Fruit fly (Drosophila melanogaster): ENCODE results near the gene Taf10b.

Gene Taf10b

dm6 chr2L:2748480-2749143 lies 19.0 kb downstream of the Taf10b start (continued):
- TF ChIP-seq her (GFP tag; optimal IDR thresholded peaks at IDR 0.05) (peak; percentile 78), CG10979 (tag; optimal IDR thresholded peaks at IDR 0.05) (peak; percentile 81), nerfin-2 (GFP tag; IDR thresholded peaks at IDR 0.05; ENCODE audit: partially characterized antibody) (0 out of 2 replicates have a peak, but pooled peaks have one; percentile 47), CG13296 (GFP tag; optimal IDR thresholded peaks at IDR 0.05) (peak; percentile 89), pfk (GFP tag; optimal IDR thresholded peaks at IDR 0.05) (peak; percentile 60), Atf6 (GFP tag; IDR thresholded peaks at IDR 0.05) (peak; percentile 81), CG4424 (GFP tag; optimal IDR thresholded peaks at IDR 0.05) (peak; percentile 89), CG17359 (tag; optimal IDR thresholded peaks at IDR 0.05) (peak; percentile 76), Oaz (GFP tag; IDR thresholded peaks at IDR 0.05) (peak; percentile 64; the same call in 1 of the 2 replicates), CG15479 (GFP tag; optimal IDR thresholded peaks at IDR 0.05) (no peak), Nf-YA (GFP tag; IDR thresholded peaks at IDR 0.05) (peak; percentile 64; the same call in 1 of the 2 replicates), Mes4 (GFP tag; optimal IDR thresholded peaks at IDR 0.05) (peak; percentile 66)

DNA sequence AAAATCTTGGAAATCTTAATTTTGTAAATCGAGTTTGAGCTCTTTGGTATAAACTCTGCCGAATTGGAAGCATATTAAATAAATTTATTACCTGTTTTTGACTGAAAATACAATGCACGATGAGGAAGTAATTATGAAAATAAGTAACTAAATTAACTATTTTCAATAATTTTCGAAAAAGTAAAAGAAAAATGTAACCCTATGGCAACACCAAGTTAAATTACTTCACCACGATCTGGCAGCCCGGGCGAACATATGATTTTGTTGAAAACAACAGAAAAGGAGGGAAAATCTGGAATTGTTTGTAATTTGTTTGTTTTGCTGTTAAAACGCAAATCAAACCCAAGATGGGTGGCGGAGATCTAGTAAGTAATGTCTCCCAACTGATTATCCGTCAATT lies 22.8 kb downstream of the Taf10b start, which contains the start of the genes CG9961 and Cwc25:
CG9961 (minus strand) TSS at position 83 of the 400 bp plus-strand sequence.
Cwc25 (plus strand) TSS at position 247 of the 400 bp plus-strand sequence.
- 0 out of 3 replicates have a peak, but pooled peaks have one; percentile 24 for TF ChIP-seq CG17361 (GFP tag; IDR thresholded peaks at IDR 0.05)
- no peak for TF ChIP-seq CG16815 (GFP tag; optimal IDR thresholded peaks at IDR 0.05)
- no peak for TF ChIP-seq pnt (GFP tag; optimal IDR thresholded peaks at IDR 0.05)
- TF ChIP-seq nerfin-1 (tag; optimal IDR thresholded peaks at IDR 0.05) = peak; percentile 29
- TF ChIP-seq hkb (optimal IDR thresholded peaks at IDR 0.05) = no peak
- no peak for TF ChIP-seq hkb (GFP tag; IDR thresholded peaks at IDR 0.05)
- peak; percentile 64 for TF ChIP-seq E2f2 (GFP tag; IDR thresholded peaks at IDR 0.05)
- no peak for TF ChIP-seq CG11696 (GFP tag; IDR thresholded peaks at IDR 0.05)
- TF ChIP-seq wdn (GFP tag; IDR thresholded peaks at IDR 0.05) = no peak
- no peak for TF ChIP-seq CG8281 (tag; optimal IDR thresholded peaks at IDR 0.05)
- TF ChIP-seq Fer1 (GFP tag; optimal IDR thresholded peaks at IDR 0.05) = peak; percentile 1
- peak; percentile 25 for TF ChIP-seq CG15514 (GFP tag; optimal IDR thresholded peaks at IDR 0.05)
- no peak for TF ChIP-seq Xrp1 (GFP tag; IDR thresholded peaks at IDR 0.05)
- no peak for TF ChIP-seq sisA (GFP tag; IDR thresholded peaks at IDR 0.05)
- TF ChIP-seq ftz-f1 (GFP tag; optimal IDR thresholded peaks at IDR 0.05) = no peak
- no peak for TF ChIP-seq CG33557 (GFP tag; optimal IDR thresholded peaks at IDR 0.05)
- TF ChIP-seq CG4328 (GFP tag; optimal IDR thresholded peaks at IDR 0.05) = no peak
- TF ChIP-seq B-H2 (GFP tag; optimal IDR thresholded peaks at IDR 0.05) = no peak
- TF ChIP-seq fd102C (GFP tag; optimal IDR thresholded peaks at IDR 0.05) = no peak
- no peak for TF ChIP-seq nom (GFP tag; optimal IDR thresholded peaks at IDR 0.05)
- TF ChIP-seq cg (GFP tag; optimal IDR thresholded peaks at IDR 0.05) = no peak
- TF ChIP-seq croc (GFP tag; conservative IDR thresholded peaks at IDR 0.05) = no peak
- TF ChIP-seq shn (GFP tag; optimal IDR thresholded peaks at IDR 0.05) = no peak
- TF ChIP-seq CG30020 (tag; optimal IDR thresholded peaks at IDR 0.05) = no peak
- TF ChIP-seq CG8388 (GFP tag; optimal IDR thresholded peaks at IDR 0.05) = no peak
- TF ChIP-seq CG8478 (optimal IDR thresholded peaks at IDR 0.05) = no peak
- no peak for TF ChIP-seq CG12071 (GFP tag; optimal IDR thresholded peaks at IDR 0.05)
- TF ChIP-seq scrt (GFP tag; optimal IDR thresholded peaks at IDR 0.05) = no peak
- TF ChIP-seq CG12942 (GFP tag; optimal IDR thresholded peaks at IDR 0.05) = no peak
- no peak for TF ChIP-seq TFAM (GFP tag; optimal IDR thresholded peaks at IDR 0.05)
- no peak for TF ChIP-seq CG17359 (tag; optimal IDR thresholded peaks at IDR 0.05)
- TF ChIP-seq phol (tag; optimal IDR thresholded peaks at IDR 0.05) = peak; percentile 25
- TF ChIP-seq sens-2 (GFP tag; IDR thresholded peaks at IDR 0.05) = no peak
- no peak for TF ChIP-seq zfh2 (GFP tag; optimal IDR thresholded peaks at IDR 0.05)
- TF ChIP-seq CG4617 (GFP tag; optimal IDR thresholded peaks at IDR 0.05; ENCODE audit: borderline replicate concordance) = peak; percentile 26
- TF ChIP-seq her (GFP tag; optimal IDR thresholded peaks at IDR 0.05) = no peak
- no peak for TF ChIP-seq Nf-YB (GFP tag; optimal IDR thresholded peaks at IDR 0.05)
- no peak for TF ChIP-seq luna (GFP tag; optimal IDR thresholded peaks at IDR 0.05)
- TF ChIP-seq Usf (GFP tag; optimal IDR thresholded peaks at IDR 0.05) = no peak

All from whole organism, embryonic.